Worm (Caenorhabditis elegans): Measurements from ENCODE around the gene nep-21.

DNA sequence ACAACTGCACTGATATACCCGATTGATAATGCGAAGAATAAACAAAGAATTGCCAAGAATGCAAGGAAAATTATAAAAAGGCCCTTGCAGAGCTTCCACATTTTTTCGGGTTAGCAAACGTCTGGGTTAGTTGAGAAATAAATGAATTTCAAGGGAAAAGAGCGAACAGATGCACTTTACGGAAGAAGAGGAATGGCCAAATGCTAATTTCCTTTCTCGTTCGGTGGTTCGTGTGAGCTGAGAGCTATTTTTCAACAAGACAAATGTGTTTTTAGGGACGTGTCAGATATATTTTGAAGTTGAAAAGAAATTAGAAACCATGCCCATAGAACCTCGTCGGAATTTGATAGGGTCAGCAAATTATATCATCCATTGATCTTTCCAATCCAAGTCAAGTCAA, 34.6 kb upstream of the nep-21 start, which contains the start of gene F40G12.2:
- TF ChIP-seq ztf-4 (tag; optimal IDR thresholded peaks at IDR 0.05) (no peak), ceh-16 (tag; optimal IDR thresholded peaks at IDR 0.05) (no peak), aly-2 (tag; optimal IDR thresholded peaks at IDR 0.05) (no peak), nhr-12 (tag; optimal IDR thresholded peaks at IDR 0.05) (no peak), ceh-82 (tag; optimal IDR thresholded peaks at IDR 0.05) (no peak)
